Fruit fly (Drosophila melanogaster) whole organism, embryonic: ENCODE results near the gene dbe.
A peak's percentile ranks its signal among the peaks of the same experiment; 100 is the strongest.

Source experiments
- CG14014 ChIP-seq: fragments of 200-800 bp; sonication (Bioruptor generic); IDR thresholded peaks from 2 replicates; pipeline ENCODE4 v1.3.6; 2022; ENCODE audit warnings: missing biosample characterization, missing genetic modification characterization
- CG4820 ChIP-seq: fragments of 200-800 bp; sonication (Bioruptor generic); optimal IDR thresholded peaks from 3 replicates; lab custom pipeline; 2016; ENCODE audit warnings: missing biosample characterization, missing genetic modification characterization
- CG5953 ChIP-seq: fragments of 200-800 bp; sonication (Bioruptor generic); IDR thresholded peaks from 2 replicates; pipeline ENCODE4 v1.3.6; 2022; ENCODE audit warnings: missing biosample characterization, missing genetic modification characterization
- NC2β ChIP-seq: fragments of 200-800 bp; sonication (Bioruptor generic); optimal IDR thresholded peaks from 2 replicates; lab custom pipeline; 2016; ENCODE audit warnings: missing biosample characterization, missing genetic modification characterization
- Sin3A ChIP-seq: fragments of >200 bp; optimal IDR thresholded peaks from 2 replicates; lab custom pipeline; 2018
- wek ChIP-seq: fragments of 200-800 bp; sonication (Bioruptor generic); optimal IDR thresholded peaks from 3 replicates; lab custom pipeline; 2018; ENCODE audit warnings: missing biosample characterization, mild to moderate bottlenecking, missing genetic modification characterization, moderate library complexity

dm6 chr2L:841708-842107, 27.9 kb downstream of the dbe start:
- peak; percentile 44 for TF ChIP-seq CG4820 (GFP tag; lab: Kevin White, UChicago)
- no peak for TF ChIP-seq wek (GFP tag; lab: Kevin White, UChicago)
- TF ChIP-seq CG14014 (GFP tag; lab: Robert Waterston, UW) = peak; percentile 88
- peak; percentile 50 for TF ChIP-seq NC2β (GFP tag; lab: Kevin White, UChicago)
- no peak for TF ChIP-seq CG5953
- TF ChIP-seq Sin3A (lab: Kevin White, UChicago) = no peak
